Worm (Caenorhabditis elegans): ENCODE results near the gene nlp-2.

Gene nlp-2

DNA sequence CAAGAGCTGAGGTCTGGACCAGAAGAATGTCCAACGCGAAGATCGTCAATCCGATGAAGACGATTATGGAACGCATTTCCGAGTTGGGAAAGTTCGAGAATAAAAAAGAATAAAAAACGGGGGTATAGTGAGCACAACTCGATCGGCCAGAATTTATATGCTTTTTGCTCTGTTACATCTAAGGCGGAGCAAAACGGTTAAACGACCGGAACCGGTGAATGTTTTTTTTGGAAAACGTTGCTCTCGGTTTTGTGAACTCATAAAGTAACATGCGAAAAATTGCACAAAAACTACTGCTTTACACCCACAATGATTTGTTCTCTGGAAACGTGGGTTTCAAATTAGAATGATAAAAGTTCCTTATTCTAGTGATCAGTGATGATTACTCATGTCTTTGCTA lies 2.6 kb downstream of the nlp-2 start, which contains the start of gene nlp-22:
Gene nlp-22 (minus strand): TSS at position 101 of the 400 bp plus-strand sequence.
- no peak for TF ChIP-seq madf-10 (tag; optimal IDR thresholded peaks at IDR 0.05)
- TF ChIP-seq pbrm-1 (GFP tag; IDR thresholded peaks at IDR 0.05), result no peak
- no peak for TF ChIP-seq egl-18 (GFP tag; IDR thresholded peaks at IDR 0.05)
- no peak for TF ChIP-seq cebp-2 (GFP tag; IDR thresholded peaks at IDR 0.05)
- TF ChIP-seq lag-1 (GFP tag; IDR thresholded peaks at IDR 0.05), result no peak
- TF ChIP-seq nhr-27 (tag; optimal IDR thresholded peaks at IDR 0.05), result no peak
- no peak for TF ChIP-seq Y79H2A.3 (GFP tag; conservative IDR thresholded peaks at IDR 0.05)
- no peak for TF ChIP-seq B0019.2 (GFP tag; conservative IDR thresholded peaks at IDR 0.05)
- no peak for TF ChIP-seq snpc-4 (GFP tag; optimal IDR thresholded peaks at IDR 0.05)
- TF ChIP-seq snpc-4 (tag; optimal IDR thresholded peaks at IDR 0.05), result no peak
- no peak for TF ChIP-seq rpc-1 (optimal IDR thresholded peaks at IDR 0.05)
- no peak for TF ChIP-seq rpc-1 (tag; optimal IDR thresholded peaks at IDR 0.05)
- TF ChIP-seq B0035.1 (tag; optimal IDR thresholded peaks at IDR 0.05), result no peak

ce11 chrX:2338210-2338609 lies 6.4 kb downstream of the nlp-2 start, which contains the start of gene nlp-45:
nlp-45 (minus strand) TSS chrX:2338310.
- TF ChIP-seq sea-2 (GFP tag; IDR thresholded peaks at IDR 0.05) (no peak), D2030.7 (GFP tag; IDR thresholded peaks at IDR 0.05) (no peak), hrde-1 (tag; optimal IDR thresholded peaks at IDR 0.05; ENCODE audit: borderline replicate concordance) (no peak), let-607 (tag; optimal IDR thresholded peaks at IDR 0.05) (no peak), B0019.2 (GFP tag; conservative IDR thresholded peaks at IDR 0.05) (no peak), K11D2.4 (GFP tag; IDR thresholded peaks at IDR 0.05) (no peak), egl-18 (GFP tag; IDR thresholded peaks at IDR 0.05) (no peak), hsf-1 (GFP tag; IDR thresholded peaks at IDR 0.05) (no peak), madf-6 (GFP tag; IDR thresholded peaks at IDR 0.05) (no peak), F57C9.4 (tag; optimal IDR thresholded peaks at IDR 0.05) (no peak), F22D6.2 (tag; optimal IDR thresholded peaks at IDR 0.05) (no peak), ceh-91 (GFP tag; IDR thresholded peaks at IDR 0.05) (no peak), Y53G8AR.9 (GFP tag; conservative IDR thresholded peaks at IDR 0.05) (no peak), nhr-120 (GFP tag; IDR thresholded peaks at IDR 0.05) (no peak)

- TF ChIP-seq lag-1 (GFP tag; IDR thresholded peaks at IDR 0.05) (no peak), zfh-2 (GFP tag; conservative IDR thresholded peaks at IDR 0.05) (no peak), hlh-12 (tag; optimal IDR thresholded peaks at IDR 0.05) (no peak), F23B12.7 (tag; optimal IDR thresholded peaks at IDR 0.05; ENCODE audit: insufficient read depth) (no peak), nhr-27 (tag; optimal IDR thresholded peaks at IDR 0.05) (no peak), nhr-120 (GFP tag; IDR thresholded peaks at IDR 0.05) (no peak), hlh-26 (GFP tag; conservative IDR thresholded peaks at IDR 0.05) (no peak), cebp-2 (GFP tag; IDR thresholded peaks at IDR 0.05) (no peak), ZK185.1 (tag; optimal IDR thresholded peaks at IDR 0.05; ENCODE audit: poor library complexity, severe bottlenecking) (no peak), zim-3 (tag; optimal IDR thresholded peaks at IDR 0.05) (no peak), egl-18 (GFP tag; IDR thresholded peaks at IDR 0.05) (no peak), athp-1 (tag; optimal IDR thresholded peaks at IDR 0.05) (no peak), bed-2 (GFP tag; IDR thresholded peaks at IDR 0.05) (no peak), F37B4.10 (GFP tag; IDR thresholded peaks at IDR 0.05) (no peak), B0261.1 (tag; optimal IDR thresholded peaks at IDR 0.05) (no peak), sea-2 (GFP tag; IDR thresholded peaks at IDR 0.05) (no peak)
Observed at ce11 chrX:2335384-2335783, 9.2 kb downstream of the nlp-2 start, which contains the start of gene T01B6.1. T01B6.1 (plus strand) TSS chrX:2335684.

DNA sequence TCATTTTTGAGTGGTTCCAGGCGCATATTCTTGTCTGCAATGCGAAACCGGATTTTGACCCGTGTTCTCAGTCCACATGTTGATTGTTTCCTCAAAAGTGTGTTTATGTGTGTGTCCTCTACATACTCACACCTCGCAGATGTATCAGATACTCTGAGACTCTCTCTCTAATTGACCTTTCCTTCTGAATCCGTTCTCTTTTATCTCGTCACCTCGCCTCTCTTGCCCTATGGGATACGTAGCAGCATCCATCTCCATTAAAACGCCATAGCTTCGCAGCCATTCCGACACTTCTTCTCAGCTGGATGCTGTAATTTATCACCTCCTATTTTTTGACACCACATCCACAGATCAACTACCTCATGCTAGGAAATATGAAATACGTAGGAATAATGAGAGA lies 14.1 kb downstream of the nlp-2 start:
- no peak for TF ChIP-seq mxl-1 (tag; optimal IDR thresholded peaks at IDR 0.05)
- no peak for TF ChIP-seq athp-1 (tag; optimal IDR thresholded peaks at IDR 0.05)
- TF ChIP-seq let-607 (tag; optimal IDR thresholded peaks at IDR 0.05), result no peak
- TF ChIP-seq attf-5 (GFP tag; optimal IDR thresholded peaks at IDR 0.05), result no peak
- no peak for TF ChIP-seq efl-1 (GFP tag; optimal IDR thresholded peaks at IDR 0.05)
- no peak for TF ChIP-seq Y67H2A.10 (GFP tag; conservative IDR thresholded peaks at IDR 0.05)
- no peak for TF ChIP-seq chd-7 (tag; optimal IDR thresholded peaks at IDR 0.05)
- TF ChIP-seq snpc-3.4 (tag; optimal IDR thresholded peaks at IDR 0.05), result no peak
- TF ChIP-seq die-1 (tag; optimal IDR thresholded peaks at IDR 0.05), result no peak
- no peak for TF ChIP-seq snpc-1.3 (tag; optimal IDR thresholded peaks at IDR 0.05; ENCODE audit: insufficient read depth)

Data from whole organism, young adult.